Worm (Caenorhabditis elegans) whole organism, L2 larva: ENCODE results near the gene unc-33.
A peak's percentile ranks its signal among the peaks of the same experiment; 100 is the strongest.

Experiments used
- C34F6.9 ChIP-seq: fragments of 150-350 bp; optimal IDR thresholded peaks from 2 replicates; lab custom pipeline; 2014; ENCODE audit warnings: missing biosample characterization, missing genetic modification characterization
- F13H6.1 ChIP-seq: sonication (generic microtip); optimal IDR thresholded peaks from 2 replicates; lab custom pipeline; 2016; ENCODE audit warnings: missing genetic modification characterization, missing compliant biosample characterization
- Y55F3AM.14 ChIP-seq: fragments of 200-800 bp; sonication (Bioruptor generic); optimal IDR thresholded peaks from 2 replicates; lab custom pipeline; 2018; ENCODE audit warnings: mild to moderate bottlenecking, missing genetic modification characterization, missing compliant biosample characterization
- alr-1 ChIP-seq: fragments of 150-350 bp; optimal IDR thresholded peaks from 2 replicates; lab custom pipeline; 2014; ENCODE audit warnings: missing biosample characterization, missing genetic modification characterization
- ama-1 ChIP-seq: fragments of 150-350 bp; optimal IDR thresholded peaks from 2 replicates; lab custom pipeline; 2018; ENCODE audit warnings: inconsistent platforms
- blmp-1 ChIP-seq: sonication (generic microtip); optimal IDR thresholded peaks from 2 replicates; lab custom pipeline; 2017; ENCODE audit warnings: missing genetic modification characterization, mild to moderate bottlenecking, missing compliant biosample characterization, antibody characterized with exemption, moderate library complexity; ENCODE audit not compliant: insufficient read depth
- crh-2 ChIP-seq: sonication (generic microtip); optimal IDR thresholded peaks from 2 replicates; lab custom pipeline; 2017; ENCODE audit warnings: missing biosample characterization, missing genetic modification characterization
- dmd-4 ChIP-seq: sonication (generic microtip); optimal IDR thresholded peaks from 2 replicates; lab custom pipeline; 2017; ENCODE audit warnings: missing biosample characterization, missing genetic modification characterization
- egl-27 ChIP-seq: sonication (generic microtip); optimal IDR thresholded peaks from 3 replicates; lab custom pipeline; 2017; ENCODE audit warnings: missing biosample characterization, missing genetic modification reagents, missing genetic modification characterization
- elt-1 ChIP-seq: fragments of 150-350 bp; optimal IDR thresholded peaks from 2 replicates; lab custom pipeline; 2014; ENCODE audit warnings: missing biosample characterization, missing genetic modification characterization
- fos-1 ChIP-seq: fragments of 150-350 bp; optimal IDR thresholded peaks from 2 replicates; lab custom pipeline; 2014; ENCODE audit warnings: missing biosample characterization, missing genetic modification characterization
- gmeb-1 ChIP-seq: fragments of 150-350 bp; optimal IDR thresholded peaks from 2 replicates; lab custom pipeline; 2014; ENCODE audit warnings: missing biosample characterization, missing genetic modification characterization
- lin-11 ChIP-seq: fragments of 150-350 bp; sonication (generic microtip); optimal IDR thresholded peaks from 2 replicates; lab custom pipeline; 2014; ENCODE audit warnings: missing biosample characterization, missing genetic modification characterization, inconsistent platforms, mixed read lengths
- lin-13 ChIP-seq: fragments of 150-350 bp; optimal IDR thresholded peaks from 2 replicates; lab custom pipeline; 2014; ENCODE audit warnings: missing biosample characterization, missing genetic modification reagents, missing genetic modification characterization
- lsy-2 ChIP-seq, 2 experiments: fragments of 150-350 bp in 1 of 2; sonication (generic microtip) in 1 of 2; optimal IDR thresholded peaks; 2 replicates each; lab custom pipeline; 2014 to 2017; ENCODE audit warnings: missing biosample characterization in 2 of 2, missing genetic modification characterization in 2 of 2
- mab-5 ChIP-seq: fragments of 150-350 bp; optimal IDR thresholded peaks from 2 replicates; lab custom pipeline; 2014; ENCODE audit warnings: missing biosample characterization, missing genetic modification characterization
- mbf-1 ChIP-seq: sonication (generic microtip); optimal IDR thresholded peaks from 2 replicates; lab custom pipeline; 2017; ENCODE audit warnings: missing biosample characterization, missing genetic modification characterization
- mdl-1 ChIP-seq, 2 experiments: fragments of 150-350 bp in 1 of 2; sonication (generic microtip) in 1 of 2; optimal IDR thresholded peaks; 2 replicates each; lab custom pipeline; 2017; ENCODE audit warnings: missing biosample characterization in 2 of 2, missing genetic modification characterization in 2 of 2
- nhr-10 ChIP-seq: sonication (generic microtip); optimal IDR thresholded peaks from 2 replicates; lab custom pipeline; 2017; ENCODE audit warnings: missing biosample characterization, missing genetic modification characterization
- nhr-129 ChIP-seq: fragments of 150-350 bp; optimal IDR thresholded peaks from 2 replicates; lab custom pipeline; 2014; ENCODE audit warnings: missing biosample characterization, missing genetic modification characterization
- nhr-21 ChIP-seq: fragments of 150-350 bp; optimal IDR thresholded peaks from 2 replicates; lab custom pipeline; 2014; ENCODE audit warnings: missing biosample characterization, missing genetic modification characterization
- nhr-237 ChIP-seq: fragments of 150-350 bp; optimal IDR thresholded peaks from 2 replicates; lab custom pipeline; 2014; ENCODE audit warnings: missing biosample characterization, missing genetic modification characterization
- nhr-25 ChIP-seq: fragments of 150-350 bp; sonication (generic microtip); optimal IDR thresholded peaks from 3 replicates; lab custom pipeline; 2014; ENCODE audit warnings: missing biosample characterization, missing genetic modification characterization
- nhr-6 ChIP-seq: fragments of 150-350 bp; optimal IDR thresholded peaks from 2 replicates; lab custom pipeline; 2014; ENCODE audit warnings: missing biosample characterization, missing genetic modification characterization
- peb-1 ChIP-seq: fragments of 150-350 bp; optimal IDR thresholded peaks from 2 replicates; lab custom pipeline; 2014; ENCODE audit warnings: missing biosample characterization, missing genetic modification characterization
- sma-3 ChIP-seq: sonication (generic microtip); optimal IDR thresholded peaks from 2 replicates; lab custom pipeline; 2016; ENCODE audit warnings: missing genetic modification reagents, missing genetic modification characterization, missing compliant biosample characterization
- sma-9 ChIP-seq, 2 experiments: fragments of 150-350 bp in 1 of 2; sonication (generic microtip) in 1 of 2; optimal IDR thresholded peaks; 2 replicates each; lab custom pipeline; 2014 to 2016; ENCODE audit warnings: missing genetic modification characterization in 2 of 2, mild to moderate bottlenecking in 1 of 2, missing biosample characterization in 1 of 2, missing compliant biosample characterization in 1 of 2, missing genetic modification reagents in 1 of 2, moderate library complexity in 1 of 2
- snpc-4 ChIP-seq: fragments of 150-350 bp; optimal IDR thresholded peaks from 2 replicates; lab custom pipeline; 2014; ENCODE audit warnings: missing biosample characterization, missing genetic modification characterization
- unc-55 ChIP-seq: fragments of 150-350 bp; sonication (generic microtip); optimal IDR thresholded peaks from 3 replicates; lab custom pipeline; 2014; ENCODE audit warnings: missing biosample characterization, missing genetic modification reagents, missing genetic modification characterization
- unc-62 ChIP-seq: fragments of 150-350 bp; optimal IDR thresholded peaks from 2 replicates; lab custom pipeline; 2014; ENCODE audit warnings: missing biosample characterization, missing genetic modification reagents, missing genetic modification characterization
- zag-1 ChIP-seq: fragments of 150-350 bp; optimal IDR thresholded peaks from 2 replicates; lab custom pipeline; 2014; ENCODE audit warnings: missing biosample characterization, missing genetic modification characterization
- ztf-4 ChIP-seq: fragments of 150-350 bp; optimal IDR thresholded peaks from 2 replicates; lab custom pipeline; 2014; ENCODE audit warnings: missing biosample characterization, missing genetic modification characterization

Gene unc-33

ce11 chrIV:3545060-3545459, 28.4 kb downstream of the unc-33 start:
- TF ChIP-seq nhr-6 (tag; lab: Kevin White, UChicago) = no peak
- TF ChIP-seq mdl-1 (tag; optimal IDR thresholded peaks at IDR 0.05; lab: Kevin White, UChicago) = no peak
- no peak for TF ChIP-seq crh-2 (tag; lab: Kevin White, UChicago)
- no peak for TF ChIP-seq Y55F3AM.14
- no peak for TF ChIP-seq zag-1 (tag; lab: Kevin White, UChicago)
- TF ChIP-seq unc-55 (GFP tag; lab: Kevin White, UChicago) = no peak

DNA sequence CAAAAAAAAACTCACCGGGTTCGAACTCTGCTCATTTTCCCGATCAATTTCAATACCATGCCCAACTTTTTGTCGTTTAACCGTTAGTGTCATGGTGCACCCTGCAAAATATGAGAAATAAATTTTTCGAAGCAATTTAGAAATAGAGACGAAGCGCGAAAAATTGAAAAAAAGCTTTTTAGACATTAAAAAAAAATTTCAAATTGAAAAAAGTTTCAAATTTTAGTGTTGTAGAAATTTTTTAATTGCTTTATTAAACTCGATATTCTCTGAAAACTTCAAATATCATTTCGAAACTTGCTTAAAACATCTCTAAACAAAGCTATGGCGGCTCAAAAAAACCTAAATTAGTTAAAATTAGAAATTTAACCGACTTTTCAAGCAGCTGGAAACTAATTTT, 30.8 kb downstream of the unc-33 start, which contains the start of gene nstp-6:
Gene nstp-6 (minus strand): TSS at position 101 of the 400 bp plus-strand sequence.
- TF ChIP-seq peb-1 (tag; lab: Kevin White, UChicago) = no peak
- no peak for TF ChIP-seq mab-5 (tag; lab: Kevin White, UChicago)

ce11 chrIV:3548315-3548714, 31.6 kb downstream of the unc-33 start:
- TF ChIP-seq sma-9 (GFP tag; optimal IDR thresholded peaks at IDR 0.05; lab: Kevin White, UChicago) (peak; percentile 29), sma-9 (tag; optimal IDR thresholded peaks at IDR 0.05; lab: Kevin White, UChicago) (no peak), F13H6.1 (peak; percentile 64), nhr-25 (tag; lab: Kevin White, UChicago) (no peak), gmeb-1 (tag; lab: Kevin White, UChicago) (peak; percentile 47), fos-1 (tag; lab: Kevin White, UChicago) (peak; percentile 37), nhr-10 (tag; lab: Kevin White, UChicago) (no peak), mbf-1 (no peak), crh-2 (tag; lab: Kevin White, UChicago) (peak; percentile 56)
- TF ChIP-seq, all 48 proteins: peak for 5

DNA sequence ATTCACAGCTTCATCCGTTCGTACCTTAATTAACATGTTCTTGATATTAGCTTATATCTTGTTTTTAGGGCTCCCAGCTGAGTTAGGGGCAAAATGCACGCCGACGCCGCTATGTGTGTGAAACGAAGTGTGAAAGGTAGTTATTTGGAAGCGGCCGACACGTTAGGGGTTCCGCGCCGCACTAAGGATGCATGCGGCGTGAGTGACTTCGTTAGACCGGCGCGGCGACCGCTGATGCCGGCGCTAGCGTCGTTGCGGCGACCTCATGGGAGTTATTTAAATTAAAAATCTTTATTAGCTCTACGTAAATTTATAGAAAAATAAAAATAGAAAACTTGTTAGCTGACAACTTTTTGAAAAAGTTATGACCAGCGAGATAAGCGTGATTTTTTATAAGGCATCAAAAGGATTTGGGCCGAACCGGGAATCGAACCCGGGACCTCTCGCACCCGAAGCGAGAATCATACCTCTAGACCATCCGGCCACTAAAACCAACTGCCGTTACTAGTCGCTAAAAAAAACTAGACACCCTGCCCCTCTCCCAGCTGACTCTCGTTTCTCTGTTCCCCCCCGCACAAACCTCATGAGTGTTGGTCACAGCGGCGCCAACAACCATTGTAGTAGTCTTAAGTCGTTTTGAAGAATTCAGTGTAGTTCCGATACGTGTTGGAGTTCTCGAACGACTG, 35.2 kb downstream of the unc-33 start:
- TF ChIP-seq Y55F3AM.14 = peak; percentile 35
- TF ChIP-seq unc-55 (GFP tag; lab: Kevin White, UChicago) = peak; percentile 59
- peak; percentile 61 for TF ChIP-seq F13H6.1
- TF ChIP-seq blmp-1 (tag; lab: Kevin White, UChicago) = no peak
- no peak for TF ChIP-seq mbf-1
- peak; percentile 65 for TF ChIP-seq lin-11 (tag; lab: Kevin White, UChicago)
- peak; percentile 33 for TF ChIP-seq nhr-21
- peak; percentile 64 for TF ChIP-seq sma-3 (GFP tag; lab: Kevin White, UChicago)
- peak; percentile 37 for TF ChIP-seq C34F6.9 (tag; lab: Kevin White, UChicago)
- TF ChIP-seq lin-13 (GFP tag; lab: Kevin White, UChicago) = no peak
- TF ChIP-seq sma-9 (GFP tag; optimal IDR thresholded peaks at IDR 0.05; lab: Kevin White, UChicago) = peak; percentile 67
- no peak for TF ChIP-seq sma-9 (tag; optimal IDR thresholded peaks at IDR 0.05; lab: Kevin White, UChicago)
- peak; percentile 15 to 46 for TF ChIP-seq lsy-2 (tag; optimal IDR thresholded peaks at IDR 0.05; lab: Kevin White, UChicago)
- peak; percentile 65 for TF ChIP-seq gmeb-1 (tag; lab: Kevin White, UChicago)
- peak; percentile 49 for TF ChIP-seq crh-2 (tag; lab: Kevin White, UChicago)
- peak; percentile 32 for TF ChIP-seq fos-1 (tag; lab: Kevin White, UChicago)
- TF ChIP-seq mab-5 (tag; lab: Kevin White, UChicago) = no peak
- TF ChIP-seq nhr-129 = peak; percentile 56

DNA sequence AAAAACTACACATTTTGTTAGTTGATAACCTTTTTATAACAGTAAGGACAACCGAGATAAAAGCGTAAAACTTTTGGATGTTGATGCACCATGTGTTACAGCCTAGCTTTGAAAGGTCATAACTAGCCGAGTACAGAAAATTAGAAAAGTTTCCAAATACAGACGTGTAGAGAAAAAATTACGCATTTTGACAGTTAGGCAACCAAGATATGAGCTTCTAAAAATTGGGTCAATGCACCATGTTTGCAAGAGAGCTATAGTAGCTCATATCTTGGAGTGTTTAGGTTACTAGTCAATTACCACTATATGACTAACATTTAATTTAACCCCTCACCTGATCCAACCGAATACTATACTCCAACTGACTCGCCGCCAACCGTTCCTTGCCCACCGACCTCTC, 36.2 kb downstream of the unc-33 start:
- no peak for TF ChIP-seq nhr-129
- TF ChIP-seq unc-62 (GFP tag; lab: Kevin White, UChicago) = no peak
- no peak for TF ChIP-seq ama-1 (lab: Kevin White, UChicago)
- no peak for TF ChIP-seq crh-2 (tag; lab: Kevin White, UChicago)
- no peak for TF ChIP-seq elt-1 (tag; lab: Kevin White, UChicago)
- no peak for TF ChIP-seq snpc-4 (tag; lab: Kevin White, UChicago)
- TF ChIP-seq egl-27 (tag; lab: Kevin White, UChicago) = no peak

DNA sequence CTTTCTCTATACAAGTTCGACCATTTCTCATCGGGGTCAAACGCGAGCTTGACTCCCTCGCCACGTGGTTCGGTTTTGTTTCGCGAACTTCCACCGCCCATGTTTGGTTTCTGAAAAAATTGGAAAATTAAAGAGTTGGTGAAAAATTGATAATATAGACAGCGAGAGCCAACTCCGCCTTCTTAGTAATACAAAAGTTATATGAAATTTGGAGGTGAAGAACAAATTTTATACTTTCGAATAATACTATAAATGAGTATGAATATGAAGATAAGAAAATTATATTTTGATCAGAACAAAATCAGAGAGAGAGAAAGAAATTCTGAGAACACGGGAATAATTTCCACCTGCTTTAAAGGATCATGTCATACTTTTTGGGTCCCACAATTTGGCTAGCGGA, 40.6 kb downstream of the unc-33 start, which contains the start of gene osm-9:
Gene osm-9 (minus strand): TSS at position 101 of the 400 bp plus-strand sequence.
- TF ChIP-seq zag-1 (tag; lab: Kevin White, UChicago) (no peak), unc-55 (GFP tag; lab: Kevin White, UChicago) (no peak), ama-1 (lab: Kevin White, UChicago) (no peak), lin-13 (GFP tag; lab: Kevin White, UChicago) (no peak), ztf-4 (tag; lab: Kevin White, UChicago) (no peak), alr-1 (tag; lab: Kevin White, UChicago) (no peak), nhr-21 (no peak), mbf-1 (no peak), dmd-4 (no peak), nhr-6 (tag; lab: Kevin White, UChicago) (no peak), mab-5 (tag; lab: Kevin White, UChicago) (no peak), nhr-129 (no peak), nhr-237 (tag; lab: Kevin White, UChicago) (no peak), gmeb-1 (tag; lab: Kevin White, UChicago) (no peak)
